Fruit fly (Drosophila melanogaster) S2 (cell line): ENCODE measurements around the gene CG31183.

Experiments
- CG8478 ChIP-seq: fragments of >200 bp; optimal IDR thresholded peaks from 2 replicates; lab custom pipeline; 2018
- CTCF ChIP-seq, 2 experiments: fragments of >200 bp; optimal IDR thresholded peaks; 2 replicates each; lab custom pipeline; 2018

CG31183 gene

DNA sequence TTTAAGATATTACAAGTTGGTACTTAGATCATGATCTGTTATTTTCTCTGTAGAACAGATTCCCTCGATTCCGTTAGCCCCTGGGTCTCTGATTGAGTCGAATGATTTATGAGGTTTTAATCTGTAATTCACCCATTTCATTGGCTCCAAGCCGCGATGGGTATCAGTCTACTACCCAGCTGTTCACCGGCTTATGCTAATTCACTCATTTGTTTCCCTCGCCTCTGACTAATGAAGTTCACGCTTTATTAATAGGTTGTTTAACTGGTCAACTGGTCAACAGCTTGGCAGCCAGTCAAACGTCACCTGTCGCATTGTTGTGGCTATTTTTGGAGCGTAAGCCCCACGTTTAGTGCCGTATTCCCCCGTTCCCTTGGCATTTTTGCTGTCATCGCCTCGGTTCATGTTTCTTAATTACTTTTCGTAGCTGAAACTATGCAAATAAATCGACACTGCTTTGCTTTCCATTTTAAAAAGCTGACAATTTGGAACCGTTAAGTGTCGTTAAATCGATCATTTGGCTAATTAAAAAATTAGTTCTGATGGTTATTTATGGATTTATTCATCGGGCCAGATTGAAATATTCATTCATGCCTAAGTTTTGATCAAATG lies 2.8 kb downstream of the CG31183 start:
- TF ChIP-seq CTCF (optimal IDR thresholded peaks at IDR 0.05; lab: Kevin White, UChicago) (no peak), CG8478 (no peak)

- TF ChIP-seq CTCF (optimal IDR thresholded peaks at IDR 0.05; lab: Kevin White, UChicago) (no peak), CG8478 (no peak)
Measured at dm6 chr3R:15859896-15860295, 15.8 kb downstream of the CG31183 start, which contains the start of gene CG9632. Gene CG9632, plus strand, starts transcription at chr3R:15860196.

DNA sequence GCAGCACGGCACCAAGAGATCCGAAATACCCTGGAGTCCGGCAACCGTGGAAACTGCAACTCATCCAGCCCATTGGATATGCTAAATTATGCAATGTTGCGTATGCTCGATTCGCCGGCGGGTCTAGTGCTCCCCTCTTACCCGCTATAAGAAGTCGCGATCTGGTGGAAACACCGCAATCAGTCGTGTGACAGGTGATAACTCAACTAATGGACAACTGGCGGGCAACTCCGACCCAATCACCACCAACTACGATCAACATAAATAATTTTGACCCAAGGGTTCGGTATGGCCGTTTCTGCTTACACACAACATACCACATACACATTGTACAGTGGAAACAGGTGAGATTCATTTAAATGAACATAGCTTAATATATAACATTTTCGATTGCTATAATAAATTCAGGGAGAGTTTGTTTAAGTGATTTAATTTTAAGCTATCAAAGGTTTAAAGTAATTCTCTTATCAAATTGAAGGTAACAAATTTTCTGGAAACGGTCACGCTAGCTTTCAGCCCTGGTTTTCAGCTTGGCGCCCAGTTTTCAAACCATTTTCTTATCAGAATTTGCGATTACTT lies 18.5 kb downstream of the CG31183 start, which contains the start of gene Hmt-1:
Gene Hmt-1, minus strand, starts transcription at position 282 of the 579 bp plus-strand sequence.
- TF ChIP-seq CTCF (optimal IDR thresholded peaks at IDR 0.05; lab: Kevin White, UChicago) (no peak), CG8478 (no peak)

- TF ChIP-seq CG8478 (no peak), CTCF (optimal IDR thresholded peaks at IDR 0.05; lab: Kevin White, UChicago) (no peak)
Measured at dm6 chr3R:15853347-15853746, 22.4 kb downstream of the CG31183 start, which contains the start of gene cv-d. Gene cv-d, minus strand, starts transcription at chr3R:15853581.

dm6 chr3R:15851912-15852311 lies 23.8 kb downstream of the CG31183 start:
- no peak for TF ChIP-seq CTCF (optimal IDR thresholded peaks at IDR 0.05; lab: Kevin White, UChicago)
- TF ChIP-seq CG8478: no peak

DNA sequence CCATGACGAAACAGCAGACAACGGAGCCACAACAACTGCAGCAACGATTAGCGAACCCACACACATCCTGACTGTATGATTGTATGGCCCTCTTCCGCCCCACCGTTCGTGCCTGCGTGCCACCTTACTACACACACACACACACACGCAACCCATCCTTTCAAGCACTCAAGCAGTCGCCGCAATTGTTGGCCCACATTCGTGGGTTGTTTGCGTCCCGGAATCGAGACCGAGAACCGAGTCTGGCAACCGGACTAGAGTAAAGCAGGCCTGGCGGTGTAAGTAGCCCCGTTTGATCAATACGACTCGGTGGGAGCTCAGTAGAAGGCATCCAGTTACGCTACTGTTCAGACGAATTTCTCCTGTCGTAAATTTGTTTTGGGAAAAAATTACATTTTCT lies 29.5 kb downstream of the CG31183 start, which contains the start of gene CG4546:
Gene CG4546, plus strand, starts transcription at position 301 of the 400 bp plus-strand sequence.
- TF ChIP-seq CTCF (optimal IDR thresholded peaks at IDR 0.05; lab: Kevin White, UChicago): no peak
- no peak for TF ChIP-seq CG8478

DNA sequence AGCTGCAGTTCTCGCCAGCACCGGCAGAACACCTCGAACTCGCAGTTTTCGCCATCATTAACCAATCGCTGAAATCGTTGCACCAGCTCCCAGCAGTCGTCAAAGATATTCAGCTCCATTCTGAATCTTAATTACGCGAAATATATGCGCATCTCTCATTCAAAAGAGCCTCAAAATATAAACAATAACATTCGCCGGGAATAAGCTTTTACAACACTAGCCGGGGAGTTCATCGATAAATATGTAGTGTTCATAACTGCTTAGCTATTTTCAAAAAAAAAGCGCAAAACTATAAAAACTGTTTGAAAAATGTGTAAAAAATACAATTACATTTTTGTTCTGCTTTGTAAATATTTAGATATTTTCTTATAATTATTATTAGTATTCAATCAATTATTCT lies 36.4 kb downstream of the CG31183 start, which contains the start of gene Pbp45:
Gene Pbp45, minus strand, starts transcription at position 222 of the 400 bp plus-strand sequence.
- TF ChIP-seq CTCF (optimal IDR thresholded peaks at IDR 0.05; lab: Kevin White, UChicago) (no peak), CG8478 (no peak)

dm6 chr3R:15836864-15837824 lies 38.6 kb downstream of the CG31183 start, which contains the start of the genes ND-23 and spn-E:
Gene ND-23, minus strand, starts transcription at chr3R:15837117.
Gene spn-E, plus strand, starts transcription at chr3R:15837419.
- TF ChIP-seq CTCF (optimal IDR thresholded peaks at IDR 0.05; lab: Kevin White, UChicago): no peak
- no peak for TF ChIP-seq CG8478

DNA sequence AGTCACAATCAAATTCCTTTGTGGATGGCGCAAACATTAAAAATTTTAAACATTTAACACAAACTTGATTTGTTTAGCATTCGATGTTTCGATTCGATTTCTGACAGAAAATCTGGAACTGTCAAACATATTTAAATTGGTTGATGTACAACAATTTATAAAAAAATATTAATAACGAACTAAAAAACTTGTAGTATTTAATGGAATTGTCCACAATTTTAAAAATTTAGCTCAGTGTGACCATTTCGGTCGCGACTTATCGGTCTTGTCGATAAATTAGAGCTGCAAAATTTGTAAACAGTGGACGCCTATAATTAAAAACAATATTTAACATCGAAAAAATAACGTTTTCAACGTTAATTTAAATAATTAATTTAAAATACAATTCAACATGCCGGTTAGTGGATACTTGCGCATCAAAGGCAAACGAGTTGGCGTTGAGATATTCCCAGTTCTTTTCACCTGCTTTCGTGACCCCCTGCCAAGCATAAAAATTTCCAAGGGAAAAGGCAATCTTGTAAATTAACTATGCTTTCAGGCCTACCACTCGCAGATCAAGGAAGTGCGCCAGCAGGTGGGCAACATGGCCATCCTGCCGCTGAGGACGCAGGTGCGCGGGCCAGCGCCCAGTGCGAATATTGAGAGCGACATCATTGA lies 41.2 kb downstream of the CG31183 start, which contains the start of the genes CG43317 and Arpc3A:
Gene CG43317, minus strand, starts transcription at position 51 of the 657 bp plus-strand sequence.
Gene Arpc3A, plus strand, starts transcription at position 274 of the 657 bp plus-strand sequence.
- no peak for TF ChIP-seq CTCF (optimal IDR thresholded peaks at IDR 0.05; lab: Kevin White, UChicago)

DNA sequence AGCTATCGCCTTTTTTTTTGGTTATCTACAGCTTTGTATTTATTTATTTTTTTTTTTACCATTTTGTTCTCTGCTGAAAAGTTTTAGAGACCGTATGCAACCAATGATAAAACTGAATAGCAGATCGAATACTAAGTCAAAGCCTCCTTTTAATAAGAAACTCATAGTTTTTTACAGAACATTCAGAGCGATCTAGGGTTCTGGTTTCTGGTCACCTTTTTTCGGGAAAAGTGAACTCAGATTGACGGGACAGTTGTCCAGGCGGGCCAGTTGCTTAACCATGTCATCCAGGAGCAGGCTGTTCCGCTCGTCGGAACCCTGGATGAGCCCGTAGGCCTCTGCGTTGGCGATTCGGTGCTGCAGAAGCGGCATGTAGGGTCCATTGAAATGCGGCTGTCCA lies 42.4 kb downstream of the CG31183 start, which contains the start of gene CG43318:
Gene CG43318, minus strand, starts transcription at position 101 of the 400 bp plus-strand sequence.
- TF ChIP-seq CTCF (optimal IDR thresholded peaks at IDR 0.05; lab: Kevin White, UChicago): no peak
- TF ChIP-seq CG8478: no peak

DNA sequence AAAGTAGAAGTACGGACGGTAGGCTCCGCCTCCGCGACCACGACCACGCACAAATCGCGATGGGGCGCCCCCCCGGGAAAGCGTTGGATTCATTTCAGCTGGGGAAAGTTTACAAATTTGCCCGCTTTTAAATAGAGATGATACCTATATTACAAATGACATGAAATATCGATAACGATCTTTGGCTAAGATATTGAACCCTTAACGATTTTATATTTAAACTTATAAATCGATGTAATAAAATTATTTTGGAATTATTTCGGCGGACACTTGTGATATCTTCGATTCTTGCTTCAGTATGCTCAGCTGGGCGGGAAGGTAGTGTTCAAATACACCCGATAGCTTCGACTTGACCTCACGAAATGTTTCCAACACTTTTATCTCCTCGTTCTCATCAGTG lies 43.2 kb downstream of the CG31183 start, which contains the start of gene rec:
Gene rec, minus strand, starts transcription at position 108 of the 400 bp plus-strand sequence.
- TF ChIP-seq CTCF (optimal IDR thresholded peaks at IDR 0.05; lab: Kevin White, UChicago) (no peak), CG8478 (no peak)

dm6 chr3R:15827559-15827958 lies 48.2 kb downstream of the CG31183 start:
- no peak for TF ChIP-seq CTCF (optimal IDR thresholded peaks at IDR 0.05; lab: Kevin White, UChicago)
- TF ChIP-seq CG8478: no peak

dm6 chr3R:15825521-15825920 lies 50.2 kb downstream of the CG31183 start, which contains the start of gene CG4576:
Gene CG4576, plus strand, starts transcription at chr3R:15825747.
- TF ChIP-seq CTCF (optimal IDR thresholded peaks at IDR 0.05; lab: Kevin White, UChicago) (no peak), CG8478 (no peak)

DNA sequence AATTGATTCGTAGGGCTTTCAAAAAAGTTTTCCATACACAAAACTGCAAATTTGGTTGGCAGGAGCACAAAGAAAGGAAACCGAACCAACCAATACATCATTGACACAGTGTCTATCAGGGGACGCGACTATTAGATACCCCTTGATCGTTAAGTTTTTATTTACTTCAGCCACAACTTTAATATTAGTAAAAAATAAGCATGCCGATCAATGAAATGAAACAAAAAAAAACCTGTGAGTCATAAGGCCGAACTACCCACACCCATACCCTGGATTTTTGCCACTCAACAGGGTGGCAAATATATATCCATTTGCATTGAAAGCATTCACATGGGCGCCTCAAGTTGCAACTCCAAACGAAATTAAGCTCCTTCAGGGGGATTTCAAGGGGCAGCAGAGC lies 59.5 kb downstream of the CG31183 start:
- no peak for TF ChIP-seq CG8478
